Worm (Caenorhabditis elegans): ENCODE measurements around the gene atz-1.

- TF ChIP-seq elt-2 (tag; optimal IDR thresholded peaks at IDR 0.05) (no peak), egl-27 (tag; optimal IDR thresholded peaks at IDR 0.05) (no peak), nhr-25 (tag; optimal IDR thresholded peaks at IDR 0.05) (peak; percentile 44), fos-1 (tag; optimal IDR thresholded peaks at IDR 0.05) (no peak), mdl-1 (tag; optimal IDR thresholded peaks at IDR 0.05) (no peak), elt-3 (tag; optimal IDR thresholded peaks at IDR 0.05) (no peak), ztf-11 (tag; optimal IDR thresholded peaks at IDR 0.05) (no peak), eor-1 (tag; optimal IDR thresholded peaks at IDR 0.05) (no peak), jun-1 (tag; optimal IDR thresholded peaks at IDR 0.05) (no peak), R02D3.7 (tag; optimal IDR thresholded peaks at IDR 0.05) (no peak)
These were observed 40.7 kb downstream of the atz-1 start for ce11 chrIV:12335248-12335647.

All from whole organism, L3 larva.